Worm (Caenorhabditis elegans) whole organism, L4 larva: ENCODE measurements around the gene ptr-15.

ENCODE experiments used
- Y5F2A.4 ChIP-seq: fragments of 200-800 bp; sonication (Bioruptor generic); optimal IDR thresholded peaks from 2 replicates; lab custom pipeline; 2018; ENCODE audit warnings: mild to moderate bottlenecking, missing genetic modification characterization, missing compliant biosample characterization
- aha-1 ChIP-seq: fragments of 150-350 bp; peaks from one replicate; lab custom pipeline; 2014; ENCODE audit warnings: missing biosample characterization, missing genetic modification characterization
- ceh-28 ChIP-seq: fragments of 150-350 bp; optimal IDR thresholded peaks from 2 replicates; lab custom pipeline; 2014; ENCODE audit warnings: missing biosample characterization, missing genetic modification reagents, missing genetic modification characterization
- hlh-30 ChIP-seq: sonication (generic microtip); optimal IDR thresholded peaks from 2 replicates; lab custom pipeline; 2017; ENCODE audit warnings: antibody characterized with exemption, mild to moderate bottlenecking, missing genetic modification characterization, missing compliant biosample characterization; ENCODE audit not compliant: insufficient read depth

- TF ChIP-seq ceh-28 (no peak), Y5F2A.4 (GFP tag; lab: Kevin White, UChicago) (no peak), hlh-30 (tag; lab: Kevin White, UChicago) (no peak), aha-1 (no peak)
These were observed 46.1 kb upstream of the ptr-15 start, which contains the start of gene C33G8.13 for ce11 chrV:7015872-7016271.
